Worm (Caenorhabditis elegans) whole organism, midembryonic: ENCODE measurements around the gene F13B6.2.

Experiments used
- T22C8.4 ChIP-seq: fragments of 200-800 bp; sonication (Bioruptor generic); IDR thresholded peaks from 2 replicates; pipeline ENCODE4 v1.3.6; 2022; ENCODE audit warnings: missing genetic modification characterization, missing compliant biosample characterization
- cog-1 ChIP-seq: sonication (generic microtip); optimal IDR thresholded peaks from 2 replicates; lab custom pipeline; 2016; ENCODE audit warnings: missing genetic modification characterization, missing compliant biosample characterization
- flt-1 ChIP-seq: fragments of 200-800 bp; sonication (Bioruptor generic); IDR thresholded peaks from 2 replicates; pipeline ENCODE4 v1.3.6; 2022; ENCODE audit warnings: missing genetic modification characterization, missing compliant biosample characterization
- klf-2 ChIP-seq: fragments of 200-800 bp; sonication (Bioruptor generic); conservative IDR thresholded peaks from 2 replicates; pipeline ENCODE4 v1.3.6; 2022; ENCODE audit warnings: missing genetic modification reagents, missing genetic modification characterization, missing compliant biosample characterization
- med-1 ChIP-seq: sonication (generic microtip); optimal IDR thresholded peaks from 2 replicates; lab custom pipeline; 2017; ENCODE audit warnings: missing genetic modification characterization, mild to moderate bottlenecking, missing compliant biosample characterization, antibody characterized with exemption, missing genetic modification reagents; ENCODE audit not compliant: insufficient read depth
- ref-1 ChIP-seq: fragments of 200-800 bp; sonication (Bioruptor generic); conservative IDR thresholded peaks from 2 replicates; pipeline ENCODE4 v1.3.6; 2022; ENCODE audit warnings: missing genetic modification reagents, missing genetic modification characterization, missing compliant biosample characterization
- tab-1 ChIP-seq: fragments of 200-800 bp; sonication (Bioruptor generic); IDR thresholded peaks from 2 replicates; pipeline ENCODE4 v1.3.6; 2022; ENCODE audit warnings: missing genetic modification characterization, missing compliant biosample characterization
- ztf-23 ChIP-seq: fragments of 200-800 bp; sonication (Bioruptor generic); IDR thresholded peaks from 2 replicates; pipeline ENCODE4 v1.3.6; 2022; ENCODE audit warnings: missing genetic modification reagents, missing genetic modification characterization, missing compliant biosample characterization
- ztf-29 ChIP-seq: fragments of 200-800 bp; sonication (Bioruptor generic); IDR thresholded peaks from 2 replicates; pipeline ENCODE4 v1.3.6; 2022; ENCODE audit warnings: missing genetic modification reagents, missing genetic modification characterization, missing compliant biosample characterization

Gene F13B6.2

DNA sequence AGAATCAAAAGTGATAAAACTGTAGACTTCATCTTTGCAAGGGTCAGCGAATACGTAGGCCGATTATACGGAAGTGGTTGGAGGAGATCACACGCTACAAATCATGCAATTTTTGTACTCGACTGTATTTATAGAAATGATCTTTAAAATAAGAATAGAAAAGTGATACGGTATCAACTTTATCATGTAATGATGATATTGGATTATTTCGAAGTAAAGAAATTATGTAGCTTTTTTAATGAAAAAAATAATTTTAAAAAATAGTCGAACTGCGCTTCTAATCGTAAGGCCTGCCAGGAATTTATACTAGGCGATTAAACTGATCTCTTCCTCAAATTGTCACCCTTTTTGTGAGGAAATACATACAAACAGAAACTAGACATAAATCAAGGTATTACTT lies 26.3 kb downstream of the F13B6.2 start, which contains the start of gene B0496.11:
Gene B0496.11 (minus strand): TSS at position 101 of the 400 bp plus-strand sequence.
- no peak for TF ChIP-seq med-1 (GFP tag; lab: Kevin White, UChicago)
- no peak for TF ChIP-seq cog-1 (tag; lab: Kevin White, UChicago)
- no peak for TF ChIP-seq ztf-23 (GFP tag; lab: Robert Waterston, UW)
- no peak for TF ChIP-seq T22C8.4
- no peak for TF ChIP-seq ref-1 (GFP tag; lab: Robert Waterston, UW)
- no peak for TF ChIP-seq ztf-29 (GFP tag; lab: Robert Waterston, UW)
- no peak for TF ChIP-seq tab-1
- TF ChIP-seq flt-1 (GFP tag; lab: Robert Waterston, UW) = no peak
- no peak for TF ChIP-seq klf-2 (GFP tag; lab: Robert Waterston, UW)

DNA sequence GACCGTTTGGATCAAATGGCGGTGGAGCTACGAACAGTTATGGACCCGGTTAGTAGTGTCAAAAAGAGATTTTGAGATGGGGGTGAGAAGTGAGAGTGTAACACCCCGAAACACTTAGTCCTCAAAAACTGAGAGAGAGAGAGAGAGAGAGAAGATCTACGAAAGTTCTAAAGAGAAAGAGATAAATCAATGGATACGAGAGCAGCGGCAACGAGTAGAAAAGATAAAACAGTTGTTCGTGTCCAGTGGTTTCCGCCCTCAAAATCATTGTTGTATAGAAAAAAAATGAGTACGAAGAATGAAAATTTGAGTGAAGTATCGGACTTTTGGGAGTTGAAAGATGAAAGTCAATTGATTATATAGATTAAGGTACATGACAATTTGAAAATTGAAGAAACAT lies 31.1 kb downstream of the F13B6.2 start:
- TF ChIP-seq med-1 (GFP tag; lab: Kevin White, UChicago) = no peak
- TF ChIP-seq tab-1 = no peak
- TF ChIP-seq flt-1 (GFP tag; lab: Robert Waterston, UW) = no peak
- TF ChIP-seq ref-1 (GFP tag; lab: Robert Waterston, UW) = no peak
- no peak for TF ChIP-seq T22C8.4
- no peak for TF ChIP-seq ztf-29 (GFP tag; lab: Robert Waterston, UW)
- TF ChIP-seq klf-2 (GFP tag; lab: Robert Waterston, UW) = no peak
- no peak for TF ChIP-seq ztf-23 (GFP tag; lab: Robert Waterston, UW)

DNA sequence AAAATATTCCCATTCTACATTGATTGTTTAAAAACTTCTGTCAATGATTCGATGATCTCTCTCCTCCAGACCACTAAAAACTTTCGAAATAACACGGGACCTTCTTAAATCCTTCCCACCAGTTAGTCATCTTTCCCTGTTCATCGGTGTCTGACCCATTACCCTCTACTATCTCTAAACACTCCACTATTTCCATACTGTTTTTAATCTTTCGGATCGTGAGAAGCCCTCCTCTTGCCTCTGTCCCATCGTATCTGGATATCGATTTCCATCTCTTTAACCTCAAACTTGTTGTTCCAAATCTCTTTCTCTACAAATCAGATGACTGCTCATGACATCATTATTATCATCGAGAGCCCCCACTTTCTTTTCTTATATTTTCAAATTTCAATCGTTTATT lies 31.8 kb downstream of the F13B6.2 start:
- TF ChIP-seq ztf-29 (GFP tag; lab: Robert Waterston, UW) = no peak
- no peak for TF ChIP-seq cog-1 (tag; lab: Kevin White, UChicago)
- TF ChIP-seq ztf-23 (GFP tag; lab: Robert Waterston, UW) = no peak
- TF ChIP-seq klf-2 (GFP tag; lab: Robert Waterston, UW) = no peak
- TF ChIP-seq flt-1 (GFP tag; lab: Robert Waterston, UW) = no peak
- no peak for TF ChIP-seq T22C8.4
- TF ChIP-seq med-1 (GFP tag; lab: Kevin White, UChicago) = no peak
- TF ChIP-seq ref-1 (GFP tag; lab: Robert Waterston, UW) = no peak
- TF ChIP-seq tab-1 = no peak

DNA sequence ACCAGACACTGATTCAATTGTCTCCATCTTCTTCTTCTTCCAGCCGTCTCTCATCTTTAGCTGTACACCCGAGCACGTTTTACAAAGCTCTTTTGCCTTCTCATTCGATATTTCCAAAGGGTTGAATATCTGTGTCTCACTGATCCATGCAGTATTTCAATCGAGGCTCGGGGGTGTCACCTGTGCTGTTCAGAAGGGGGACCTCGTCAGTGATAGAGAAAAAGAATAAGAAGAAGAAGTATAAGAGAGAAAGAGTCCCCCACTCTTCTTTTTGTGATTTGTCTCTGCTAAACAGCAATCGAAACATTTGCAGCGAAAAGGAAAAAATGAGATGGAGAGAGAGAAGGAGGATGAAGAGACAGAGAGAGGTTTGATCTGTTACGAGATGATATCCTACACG lies 34.1 kb downstream of the F13B6.2 start:
- TF ChIP-seq ref-1 (GFP tag; lab: Robert Waterston, UW) = no peak
- TF ChIP-seq flt-1 (GFP tag; lab: Robert Waterston, UW) = no peak
- TF ChIP-seq ztf-29 (GFP tag; lab: Robert Waterston, UW) = no peak
- TF ChIP-seq klf-2 (GFP tag; lab: Robert Waterston, UW) = no peak
- no peak for TF ChIP-seq tab-1

DNA sequence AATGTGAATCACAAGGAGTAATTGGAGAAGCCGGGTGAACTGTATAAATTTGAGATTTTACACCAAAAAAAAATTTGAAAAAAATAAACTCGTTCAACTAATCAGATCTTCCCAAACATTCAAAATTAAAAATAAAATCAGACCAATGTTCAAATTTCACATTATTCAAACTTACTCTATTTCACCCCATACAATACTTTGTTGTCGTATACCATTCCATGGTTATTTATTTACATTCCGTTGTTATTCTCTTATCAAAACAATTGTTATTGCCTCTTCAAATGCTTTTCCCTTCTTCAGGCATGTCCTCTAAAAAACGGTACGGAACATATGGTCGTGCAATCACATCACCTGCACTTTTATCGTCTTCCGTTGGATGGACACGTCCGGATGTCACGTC lies 35.9 kb downstream of the F13B6.2 start, which contains the start of gene unc-82:
Gene unc-82 (plus strand): TSS at position 301 of the 400 bp plus-strand sequence.
- TF ChIP-seq klf-2 (GFP tag; lab: Robert Waterston, UW) = no peak
- no peak for TF ChIP-seq med-1 (GFP tag; lab: Kevin White, UChicago)
- TF ChIP-seq ztf-29 (GFP tag; lab: Robert Waterston, UW) = no peak

DNA sequence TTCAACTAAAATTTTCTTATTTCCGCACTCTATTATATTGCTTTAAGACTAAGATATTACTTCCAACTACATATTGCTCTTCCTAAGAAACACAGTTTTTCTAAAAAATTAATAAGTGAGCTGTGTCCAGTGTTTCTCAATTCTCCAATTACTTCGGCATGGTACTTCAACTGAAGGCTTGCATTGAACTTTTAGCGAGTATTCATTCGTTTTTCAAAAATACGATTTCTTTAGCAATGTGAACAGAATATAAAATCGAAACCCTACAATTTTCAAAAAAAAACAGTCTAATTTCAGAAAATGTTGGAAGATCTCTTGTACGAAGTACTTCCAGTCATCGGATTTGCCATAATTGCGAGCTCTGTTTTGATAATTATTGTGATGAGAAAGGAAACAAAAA lies 39.2 kb downstream of the F13B6.2 start, which contains the start of gene srtx-1:
Gene srtx-1 (plus strand): TSS at position 301 of the 400 bp plus-strand sequence.
- no peak for TF ChIP-seq ztf-29 (GFP tag; lab: Robert Waterston, UW)
- no peak for TF ChIP-seq med-1 (GFP tag; lab: Kevin White, UChicago)
- no peak for TF ChIP-seq cog-1 (tag; lab: Kevin White, UChicago)
- TF ChIP-seq tab-1 = no peak
- TF ChIP-seq klf-2 (GFP tag; lab: Robert Waterston, UW) = no peak
- no peak for TF ChIP-seq flt-1 (GFP tag; lab: Robert Waterston, UW)
- TF ChIP-seq ztf-23 (GFP tag; lab: Robert Waterston, UW) = no peak
- TF ChIP-seq T22C8.4 = no peak
- no peak for TF ChIP-seq ref-1 (GFP tag; lab: Robert Waterston, UW)

DNA sequence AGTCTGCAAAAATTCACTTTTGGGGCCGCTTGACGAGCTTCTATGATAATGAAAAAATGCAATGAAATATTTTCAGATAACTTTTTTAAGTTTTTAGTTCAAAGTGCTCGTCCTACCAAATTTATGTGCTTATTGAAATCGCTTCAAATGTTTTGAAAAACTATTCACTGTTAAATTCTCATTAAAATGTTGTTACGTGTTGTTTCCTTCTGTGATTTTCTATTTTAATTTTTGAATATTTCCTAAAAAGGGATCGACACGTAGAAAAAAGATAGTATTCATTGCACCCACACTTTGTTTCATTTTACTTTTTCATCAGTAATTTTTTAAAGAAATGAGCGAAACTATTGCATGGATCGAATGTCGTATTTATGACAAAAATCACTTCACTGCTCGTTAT lies 41.3 kb downstream of the F13B6.2 start, which contains the start of gene B0496.6:
Gene B0496.6 (plus strand): TSS at position 301 of the 400 bp plus-strand sequence.
- TF ChIP-seq tab-1 (no peak), T22C8.4 (no peak), ref-1 (GFP tag; lab: Robert Waterston, UW) (no peak), med-1 (GFP tag; lab: Kevin White, UChicago) (no peak), ztf-29 (GFP tag; lab: Robert Waterston, UW) (no peak), klf-2 (GFP tag; lab: Robert Waterston, UW) (no peak), ztf-23 (GFP tag; lab: Robert Waterston, UW) (no peak), flt-1 (GFP tag; lab: Robert Waterston, UW) (no peak), cog-1 (tag; lab: Kevin White, UChicago) (no peak)

DNA sequence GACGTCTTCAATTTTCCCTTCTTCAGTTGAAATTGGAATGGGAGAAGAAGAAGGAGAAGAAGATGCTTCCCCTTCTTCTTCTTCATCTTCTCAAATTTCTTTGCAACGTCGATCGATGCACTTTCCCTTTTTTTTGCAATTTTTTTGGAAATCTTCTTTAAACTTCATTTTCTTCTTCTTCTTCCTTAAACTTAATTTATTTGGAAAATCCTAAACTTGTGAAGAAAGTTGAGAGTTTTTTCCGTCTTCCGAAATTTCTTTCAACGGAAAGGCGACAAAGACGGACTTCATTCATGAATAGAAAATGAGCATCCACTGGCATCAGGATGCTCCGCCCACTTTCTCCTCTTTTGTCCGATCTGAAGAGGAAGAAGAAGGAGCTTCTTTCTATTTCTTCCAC lies 46.0 kb downstream of the F13B6.2 start:
- TF ChIP-seq klf-2 (GFP tag; lab: Robert Waterston, UW) = no peak
- no peak for TF ChIP-seq ref-1 (GFP tag; lab: Robert Waterston, UW)
- no peak for TF ChIP-seq tab-1
- no peak for TF ChIP-seq cog-1 (tag; lab: Kevin White, UChicago)
- TF ChIP-seq ztf-23 (GFP tag; lab: Robert Waterston, UW) = no peak
- no peak for TF ChIP-seq med-1 (GFP tag; lab: Kevin White, UChicago)
- TF ChIP-seq ztf-29 (GFP tag; lab: Robert Waterston, UW) = no peak
- no peak for TF ChIP-seq flt-1 (GFP tag; lab: Robert Waterston, UW)
- no peak for TF ChIP-seq T22C8.4

DNA sequence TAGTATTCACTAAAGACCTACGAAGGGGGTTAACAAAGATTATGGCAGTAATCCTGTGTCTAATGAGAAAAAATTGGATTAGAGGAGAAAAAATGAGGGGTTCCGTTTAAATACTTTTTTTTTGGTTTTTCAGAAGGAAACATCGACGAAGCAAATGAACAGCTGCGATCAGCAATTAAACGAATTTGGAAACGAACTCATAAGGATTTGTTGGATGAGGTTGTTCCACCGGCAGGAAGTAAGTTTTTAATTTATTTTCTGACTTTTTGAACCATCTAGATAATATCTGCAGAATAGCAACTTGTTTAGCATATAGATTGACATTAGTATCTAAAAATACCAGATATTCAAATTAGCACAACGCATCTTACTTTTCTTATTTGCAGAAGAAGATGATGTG lies 46.6 kb downstream of the F13B6.2 start:
- TF ChIP-seq med-1 (GFP tag; lab: Kevin White, UChicago) = no peak
